Fruit fly (Drosophila melanogaster) whole organism: Measurements from ENCODE around the gene Nepl9.

Experiments used
- CG8478 ChIP-seq: fragments of >200 bp; optimal IDR thresholded peaks from 2 replicates; lab custom pipeline; 2018; ENCODE audit warnings: inconsistent platforms
- pan ChIP-seq: fragments of >200 bp; optimal IDR thresholded peaks from 2 replicates; lab custom pipeline; 2017
- psq ChIP-seq: fragments of >200 bp; optimal IDR thresholded peaks from 2 replicates; lab custom pipeline; 2017
- usp ChIP-seq: fragments of >200 bp; optimal IDR thresholded peaks from 2 replicates; lab custom pipeline; 2017; ENCODE audit warnings: missing biosample characterization, missing genetic modification characterization, mixed read lengths

- TF ChIP-seq usp (GFP tag; lab: Kevin White, UChicago) (no peak), pan (lab: Kevin White, UChicago) (no peak), CG8478 (lab: Kevin White, UChicago) (no peak), psq (lab: Kevin White, UChicago) (no peak)
Measured at dm6 chr2L:16846742-16847346, 9.8 kb upstream of the Nepl9 start.
